Worm (Caenorhabditis elegans) whole organism, L4/young adult: Measurements from ENCODE around the gene F52H2.5.

Experiments used
- W03F9.2 ChIP-seq: fragments of 150-350 bp; optimal IDR thresholded peaks from 2 replicates; lab custom pipeline; 2014; ENCODE audit warnings: missing biosample characterization, missing genetic modification characterization
- him-1 ChIP-seq: sonication (generic microtip); optimal IDR thresholded peaks from 2 replicates; lab custom pipeline; 2016; ENCODE audit warnings: missing genotype, missing genetic modification reagents, missing genetic modification characterization, missing compliant biosample characterization

ce11 chrX:2515224-2515623 is 44.7 kb downstream of the F52H2.5 start, which contains the start of gene syg-1:
- TF ChIP-seq him-1 (tag; lab: Kevin White, UChicago) (no peak), W03F9.2 (tag; lab: Kevin White, UChicago) (no peak)
